Fruit fly (Drosophila melanogaster) whole organism, embryonic: Measurements from ENCODE around the gene CG32483.
A peak's percentile ranks its signal among the peaks of the same experiment; 100 is the strongest.

Experiments used
- ATbp ChIP-seq: fragments of 200-800 bp; sonication (Bioruptor generic); optimal IDR thresholded peaks from 2 replicates; lab custom pipeline; 2017; ENCODE audit warnings: missing biosample characterization, mild to moderate bottlenecking, missing genetic modification characterization, missing genetic modification reagents
- Adf1 ChIP-seq: fragments of 200-800 bp; sonication (Bioruptor generic); IDR thresholded peaks from 2 replicates; pipeline ENCODE4 v1.3.6; 2022; ENCODE audit warnings: missing biosample characterization, missing genetic modification characterization
- B-H2 ChIP-seq: fragments of 200-800 bp; sonication (Bioruptor generic); optimal IDR thresholded peaks from 2 replicates; lab custom pipeline; 2018; ENCODE audit warnings: missing biosample characterization, mild to moderate bottlenecking, missing genetic modification characterization
- CG10267 ChIP-seq: fragments of 200-800 bp; sonication (Bioruptor generic); optimal IDR thresholded peaks from 2 replicates; lab custom pipeline; 2018; ENCODE audit warnings: missing biosample characterization, mild to moderate bottlenecking, missing genetic modification characterization, moderate library complexity
- CG10543 ChIP-seq: fragments of 200-800 bp; sonication (Bioruptor generic); optimal IDR thresholded peaks from 3 replicates; lab custom pipeline; 2017; ENCODE audit warnings: missing biosample characterization, mild to moderate bottlenecking, missing genetic modification characterization, moderate library complexity
- CG11093 ChIP-seq: fragments of 200-800 bp; sonication (Bioruptor generic); IDR thresholded peaks from 3 replicates; pipeline ENCODE4 v1.3.6; 2022; ENCODE audit warnings: missing biosample characterization, missing genetic modification characterization
- CG11398 ChIP-seq: fragments of 200-800 bp; sonication (Bioruptor generic); optimal IDR thresholded peaks from 2 replicates; lab custom pipeline; 2016; ENCODE audit warnings: missing biosample characterization, missing genetic modification characterization
- CG12744 ChIP-seq: fragments of 200-800 bp; sonication (Bioruptor generic); optimal IDR thresholded peaks from 2 replicates; lab custom pipeline; 2016; ENCODE audit warnings: missing biosample characterization, missing genetic modification characterization
- CG12769 ChIP-seq: fragments of 200-800 bp; sonication (Bioruptor generic); optimal IDR thresholded peaks from 2 replicates; lab custom pipeline; 2019; ENCODE audit warnings: missing biosample characterization, mild to moderate bottlenecking, missing genetic modification characterization, moderate library complexity
- CG14710 ChIP-seq: fragments of 200-800 bp; sonication (Bioruptor generic); optimal IDR thresholded peaks from 3 replicates; lab custom pipeline; 2019; ENCODE audit warnings: missing biosample characterization, mild to moderate bottlenecking, missing genetic modification characterization, moderate library complexity
- CG15479 ChIP-seq: fragments of 200-800 bp; sonication (Bioruptor generic); optimal IDR thresholded peaks from 3 replicates; lab custom pipeline; 2019; ENCODE audit warnings: missing biosample characterization, mild to moderate bottlenecking, missing genetic modification characterization, moderate library complexity
- CG15601 ChIP-seq: fragments of 200-800 bp; sonication (Bioruptor generic); optimal IDR thresholded peaks from 3 replicates; lab custom pipeline; 2019; ENCODE audit warnings: missing biosample characterization, mild to moderate bottlenecking, missing genetic modification characterization, moderate library complexity
- CG16813 ChIP-seq: fragments of 200-800 bp; sonication (Bioruptor generic); IDR thresholded peaks from 3 replicates; pipeline ENCODE4 v1.3.6; 2022; ENCODE audit warnings: missing biosample characterization, missing genetic modification characterization; ENCODE audit not compliant: partially characterized antibody
- CG17829 ChIP-seq: fragments of 200-800 bp; optimal IDR thresholded peaks from 2 replicates; lab custom pipeline; 2019; ENCODE audit warnings: missing biosample characterization, mild to moderate bottlenecking, missing genetic modification characterization, moderate library complexity
- CG31224 ChIP-seq: fragments of 200-800 bp; sonication (Bioruptor generic); IDR thresholded peaks from 2 replicates; pipeline ENCODE4 v1.3.6; 2022; ENCODE audit warnings: missing biosample characterization, missing genetic modification characterization
- CG4282 ChIP-seq: fragments of 200-800 bp; sonication (Bioruptor generic); optimal IDR thresholded peaks from 2 replicates; lab custom pipeline; 2016; ENCODE audit warnings: missing biosample characterization, missing genetic modification characterization
- CG4360 ChIP-seq: fragments of 200-800 bp; sonication (Bioruptor generic); IDR thresholded peaks from 2 replicates; pipeline ENCODE4 v1.3.6; 2022; ENCODE audit warnings: missing biosample characterization, missing genetic modification characterization
- CG6175 ChIP-seq: fragments of 200-800 bp; sonication (Bioruptor generic); IDR thresholded peaks from 3 replicates; pipeline ENCODE4 v1.3.6; 2022; ENCODE audit warnings: missing biosample characterization, missing genetic modification characterization
- CG6791 ChIP-seq: fragments of 200-800 bp; sonication (Bioruptor generic); IDR thresholded peaks from 3 replicates; pipeline ENCODE4 v1.3.6; 2022; ENCODE audit warnings: missing biosample characterization, missing genetic modification characterization; ENCODE audit not compliant: partially characterized antibody
- CG7987 ChIP-seq: fragments of 200-800 bp; sonication (Bioruptor generic); optimal IDR thresholded peaks from 2 replicates; lab custom pipeline; 2018; ENCODE audit warnings: missing biosample characterization, mild to moderate bottlenecking, missing genetic modification characterization, moderate library complexity
- D19A ChIP-seq: fragments of 200-800 bp; optimal IDR thresholded peaks from 3 replicates; lab custom pipeline; 2019; ENCODE audit warnings: missing biosample characterization, mild to moderate bottlenecking, missing genetic modification characterization, moderate library complexity
- Dek ChIP-seq: fragments of 200-800 bp; sonication (Bioruptor generic); optimal IDR thresholded peaks from 3 replicates; lab custom pipeline; 2019; ENCODE audit warnings: missing biosample characterization, mild to moderate bottlenecking, missing genetic modification characterization, moderate library complexity
- Dll ChIP-seq: fragments of 200-800 bp; sonication (Bioruptor generic); IDR thresholded peaks from 4 replicates; pipeline ENCODE4 v1.3.6; 2022; ENCODE audit warnings: missing biosample characterization, missing genetic modification characterization; ENCODE audit not compliant: partially characterized antibody
- Dref ChIP-seq: fragments of 200-800 bp; sonication (Bioruptor generic); IDR thresholded peaks from 2 replicates; pipeline ENCODE4 v1.3.6; 2022; ENCODE audit warnings: missing biosample characterization, missing genetic modification characterization
- Ets65A ChIP-seq: fragments of 200-800 bp; sonication (Bioruptor generic); peaks from one replicate; lab custom pipeline; 2016; ENCODE audit warnings: missing biosample characterization, missing genetic modification characterization
- Fer1 ChIP-seq: fragments of 200-800 bp; sonication (Bioruptor generic); optimal IDR thresholded peaks from 2 replicates; lab custom pipeline; 2017; ENCODE audit warnings: missing biosample characterization, mild to moderate bottlenecking, missing genetic modification characterization
- GATAe ChIP-seq: fragments of 200-800 bp; sonication (Bioruptor generic); conservative IDR thresholded peaks from 2 replicates; pipeline ENCODE4 v1.3.6; 2022; ENCODE audit warnings: missing biosample characterization, missing genetic modification characterization
- Lim3 ChIP-seq: fragments of 200-800 bp; sonication (Bioruptor generic); IDR thresholded peaks from 2 replicates; pipeline ENCODE4 v1.3.6; 2022; ENCODE audit warnings: missing biosample characterization, missing genetic modification characterization
- Ptx1 ChIP-seq: fragments of 200-800 bp; sonication (Bioruptor generic); IDR thresholded peaks from 2 replicates; pipeline ENCODE4 v1.3.6; 2022; ENCODE audit warnings: missing biosample characterization, missing genetic modification characterization
- Scr ChIP-seq: fragments of 200-800 bp; sonication (Bioruptor generic); IDR thresholded peaks from 2 replicates; pipeline ENCODE4 v1.3.6; 2022; ENCODE audit warnings: missing biosample characterization, missing genetic modification characterization; ENCODE audit not compliant: partially characterized antibody
- Side ChIP-seq: fragments of 200-800 bp; sonication (Bioruptor generic); optimal IDR thresholded peaks from 2 replicates; lab custom pipeline; 2016; ENCODE audit warnings: missing biosample characterization, missing genetic modification characterization
- Six4 ChIP-seq: fragments of 200-800 bp; sonication (Bioruptor generic); optimal IDR thresholded peaks from 2 replicates; lab custom pipeline; 2016; ENCODE audit warnings: missing biosample characterization, missing genetic modification characterization
- TFAM ChIP-seq: fragments of 200-800 bp; sonication (Bioruptor generic); optimal IDR thresholded peaks from 2 replicates; lab custom pipeline; 2017; ENCODE audit warnings: missing biosample characterization, missing genetic modification characterization, inconsistent platforms
- danr ChIP-seq: fragments of 200-800 bp; sonication (Bioruptor generic); IDR thresholded peaks from 2 replicates; pipeline ENCODE4 v1.3.6; 2022; ENCODE audit warnings: missing biosample characterization, missing genetic modification characterization
- fd64A ChIP-seq: fragments of 200-800 bp; sonication (Bioruptor generic); optimal IDR thresholded peaks from 3 replicates; lab custom pipeline; 2018; ENCODE audit warnings: missing biosample characterization, mild to moderate bottlenecking, missing genetic modification characterization
- fd96Cb ChIP-seq: fragments of 200-800 bp; sonication (Bioruptor generic); optimal IDR thresholded peaks from 2 replicates; lab custom pipeline; 2018; ENCODE audit warnings: missing biosample characterization, mild to moderate bottlenecking, missing genetic modification characterization, moderate library complexity
- gsb-n ChIP-seq: fragments of 200-800 bp; sonication (Bioruptor generic); optimal IDR thresholded peaks from 3 replicates; lab custom pipeline; 2018; ENCODE audit warnings: missing biosample characterization, mild to moderate bottlenecking, missing genetic modification characterization
- jigr1 ChIP-seq: fragments of 200-800 bp; sonication (Bioruptor generic); IDR thresholded peaks from 3 replicates; pipeline ENCODE4 v1.3.6; 2022; ENCODE audit warnings: missing biosample characterization, missing genetic modification characterization
- lov ChIP-seq, 2 experiments: fragments of 200-800 bp in 1 of 2; fragments of >200 bp in 1 of 2; sonication (Bioruptor generic) in 1 of 2; IDR thresholded peaks in 1 of 2; optimal IDR thresholded peaks in 1 of 2; 2 replicates in 1 of 2; 3 replicates in 1 of 2; pipeline versions ENCODE4 v1.3.6 to Lab custom; 2017 to 2022; ENCODE audit warnings: missing biosample characterization in 1 of 2, missing genetic modification characterization in 1 of 2
- nerfin-1 ChIP-seq: fragments of 200-800 bp; sonication (Bioruptor generic); optimal IDR thresholded peaks from 3 replicates; lab custom pipeline; 2019; ENCODE audit warnings: missing biosample characterization, mild to moderate bottlenecking, missing genetic modification characterization, moderate library complexity
- nerfin-2 ChIP-seq: fragments of 200-800 bp; sonication (Bioruptor generic); IDR thresholded peaks from 2 replicates; pipeline ENCODE4 v1.3.6; 2022; ENCODE audit warnings: missing biosample characterization, missing genetic modification characterization; ENCODE audit not compliant: partially characterized antibody
- odd ChIP-seq: fragments of 200-800 bp; sonication (Bioruptor generic); optimal IDR thresholded peaks from 2 replicates; lab custom pipeline; 2017; ENCODE audit warnings: missing biosample characterization, mild to moderate bottlenecking, missing genetic modification characterization
- pita ChIP-seq: fragments of 200-800 bp; sonication (Bioruptor generic); optimal IDR thresholded peaks from 2 replicates; lab custom pipeline; 2017; ENCODE audit warnings: missing biosample characterization, mild to moderate bottlenecking, missing genetic modification characterization
- pros ChIP-seq: fragments of 200-800 bp; sonication (Bioruptor generic); optimal IDR thresholded peaks from 3 replicates; lab custom pipeline; 2019; ENCODE audit warnings: missing biosample characterization, mild to moderate bottlenecking, missing genetic modification characterization, moderate library complexity
- stc ChIP-seq: fragments of 200-800 bp; sonication (Bioruptor generic); IDR thresholded peaks from 2 replicates; pipeline ENCODE4 v1.3.6; 2022; ENCODE audit warnings: missing biosample characterization, missing genetic modification characterization
- trem ChIP-seq: fragments of 200-800 bp; optimal IDR thresholded peaks from 3 replicates; lab custom pipeline; 2019; ENCODE audit warnings: missing biosample characterization, mild to moderate bottlenecking, missing genetic modification characterization, moderate library complexity
- twi ChIP-seq: fragments of 200-800 bp; optimal IDR thresholded peaks from 2 replicates; lab custom pipeline; 2019; ENCODE audit warnings: missing biosample characterization, mild to moderate bottlenecking, missing genetic modification characterization, moderate library complexity

The CG32483 gene

dm6 chr3L:738523-739356 lies 48.9 kb upstream of the CG32483 start (continued):
- TF ChIP-seq nerfin-1: peak; percentile 89
- peak; percentile 75 for TF ChIP-seq Dek (tag; lab: Kevin White, UChicago)
- no peak for TF ChIP-seq Dref (GFP tag; lab: Robert Waterston, UW)
- TF ChIP-seq CG15601 (tag; lab: Kevin White, UChicago): peak; percentile 94
- TF ChIP-seq CG10543 (GFP tag; lab: Kevin White, UChicago): peak; percentile 61
- peak; percentile 92 for TF ChIP-seq stc
- peak; percentile 92 for TF ChIP-seq fd96Cb (tag; lab: Kevin White, UChicago)
- peak; percentile 75; the same call in 1 of the 3 replicates for TF ChIP-seq CG6175 (GFP tag; lab: Robert Waterston, UW)
- peak; percentile 95 for TF ChIP-seq CG14710 (tag; lab: Kevin White, UChicago)
- 0 out of 4 replicates have a peak, but pooled peaks have one; percentile 37 for TF ChIP-seq Dll
- peak; percentile 68 for TF ChIP-seq Lim3 (GFP tag; lab: Robert Waterston, UW)
- TF ChIP-seq CG31224 (GFP tag; lab: Robert Waterston, UW): peak; percentile 71
- TF ChIP-seq odd (GFP tag; lab: Kevin White, UChicago): peak; percentile 87
- TF ChIP-seq CG10267 (tag; lab: Kevin White, UChicago): peak; percentile 89
- peak; percentile 93 for TF ChIP-seq ATbp (GFP tag; lab: Kevin White, UChicago)
- peak; percentile 92 for TF ChIP-seq trem
- TF ChIP-seq Ptx1 (GFP tag; lab: Robert Waterston, UW): peak; percentile 93
- TF ChIP-seq jigr1: peak; percentile 70; the same call in 2 of the 3 replicates
- TF ChIP-seq gsb-n (tag; lab: Kevin White, UChicago): peak; percentile 96
- TF ChIP-seq CG17829 (tag; lab: Kevin White, UChicago): peak; percentile 96
- TF ChIP-seq Side (GFP tag; lab: Kevin White, UChicago): peak; percentile 11
- TF ChIP-seq TFAM (GFP tag; lab: Kevin White, UChicago): peak; percentile 47
- no peak for TF ChIP-seq Scr (GFP tag; lab: Robert Waterston, UW)
- TF ChIP-seq pros: no peak
- TF ChIP-seq CG4282 (GFP tag; lab: Kevin White, UChicago): no peak
- peak; percentile 15 for TF ChIP-seq CG12744
- peak; percentile 36; the same call in 1 of the 2 replicates for TF ChIP-seq GATAe (GFP tag; lab: Robert Waterston, UW)
- TF ChIP-seq CG16813 (GFP tag; lab: Robert Waterston, UW): no peak
- TF ChIP-seq Ets65A (GFP tag; lab: Kevin White, UChicago): peak; percentile 93
- TF ChIP-seq pita: no peak
- TF ChIP-seq D19A (tag; lab: Kevin White, UChicago): peak; percentile 78
- peak; percentile 56 for TF ChIP-seq CG7987
- TF ChIP-seq CG4360 (GFP tag; lab: Robert Waterston, UW): peak; percentile 42; the same call in 1 of the 2 replicates
- peak; percentile 82 for TF ChIP-seq fd64A (GFP tag; lab: Kevin White, UChicago)
- TF ChIP-seq CG6791 (GFP tag; lab: Robert Waterston, UW): no peak
- no peak for TF ChIP-seq nerfin-2
- TF ChIP-seq twi (tag; lab: Kevin White, UChicago): peak; percentile 86
- no peak for TF ChIP-seq CG11398 (GFP tag; lab: Kevin White, UChicago)
- no peak for TF ChIP-seq lov (optimal IDR thresholded peaks at IDR 0.05; lab: Kevin White, UChicago)
- TF ChIP-seq lov (GFP tag; IDR thresholded peaks at IDR 0.05; lab: Robert Waterston, UW): peak; percentile 92
- TF ChIP-seq Six4 (GFP tag; lab: Kevin White, UChicago): peak; percentile 95
- TF ChIP-seq CG15479 (GFP tag; lab: Kevin White, UChicago): no peak
- peak; percentile 89 for TF ChIP-seq Fer1 (GFP tag; lab: Kevin White, UChicago)
- peak; percentile 46 for TF ChIP-seq B-H2 (GFP tag; lab: Kevin White, UChicago)
- TF ChIP-seq Adf1 (GFP tag; lab: Robert Waterston, UW): peak; percentile 59
- peak; percentile 85 for TF ChIP-seq danr
- TF ChIP-seq CG11093 (GFP tag; lab: Robert Waterston, UW): peak; percentile 87
- TF ChIP-seq CG12769: peak; percentile 68
